Fruit fly (Drosophila melanogaster) whole organism, pupa: ENCODE data around the gene peb.

Source experiments
- CG12605 ChIP-seq: fragments of 200-800 bp; sonication (Bioruptor generic); IDR thresholded peaks from 2 replicates; pipeline ENCODE4 v1.3.6; 2022; ENCODE audit warnings: missing biosample characterization, missing genetic modification characterization
- CG13204 ChIP-seq: fragments of 200-800 bp; sonication (Bioruptor generic); optimal IDR thresholded peaks from 2 replicates; lab custom pipeline; 2018; ENCODE audit warnings: missing biosample characterization, mild to moderate bottlenecking, missing genetic modification characterization, moderate library complexity
- CG32121 ChIP-seq: fragments of 200-800 bp; sonication (Bioruptor generic); IDR thresholded peaks from 2 replicates; pipeline ENCODE4 v1.3.6; 2022; ENCODE audit warnings: missing biosample characterization, missing genetic modification characterization
- CG4496 ChIP-seq: fragments of 200-800 bp; sonication (Bioruptor generic); IDR thresholded peaks from 3 replicates; pipeline ENCODE4 v1.3.6; 2022; ENCODE audit warnings: missing biosample characterization, missing genetic modification characterization
- CG8159 ChIP-seq: fragments of 200-800 bp; sonication (Bioruptor generic); optimal IDR thresholded peaks from 3 replicates; lab custom pipeline; 2018; ENCODE audit warnings: missing biosample characterization, mild to moderate bottlenecking, missing genetic modification characterization, moderate library complexity
- CG8301 ChIP-seq: fragments of 200-800 bp; sonication (Bioruptor generic); optimal IDR thresholded peaks from 2 replicates; lab custom pipeline; 2018; ENCODE audit warnings: missing biosample characterization, mild to moderate bottlenecking, missing genetic modification characterization
- Ets98B ChIP-seq: fragments of 200-800 bp; sonication (Bioruptor generic); IDR thresholded peaks from 2 replicates; pipeline ENCODE4 v1.3.6; 2022; ENCODE audit warnings: missing biosample characterization, missing genetic modification characterization
- Pif1A ChIP-seq: fragments of 200-800 bp; sonication (Bioruptor generic); optimal IDR thresholded peaks from 3 replicates; lab custom pipeline; 2016; ENCODE audit warnings: missing biosample characterization, missing genetic modification characterization
- Pif1B ChIP-seq: fragments of 200-800 bp; sonication (Bioruptor generic); optimal IDR thresholded peaks from 3 replicates; lab custom pipeline; 2016; ENCODE audit warnings: missing biosample characterization, missing genetic modification characterization
- fd96Ca ChIP-seq: fragments of 200-800 bp; sonication (Bioruptor generic); IDR thresholded peaks from 3 replicates; pipeline ENCODE4 v1.3.6; 2022; ENCODE audit warnings: missing biosample characterization, missing genetic modification characterization
- gl ChIP-seq: fragments of 200-800 bp; sonication (Bioruptor generic); optimal IDR thresholded peaks from 2 replicates; lab custom pipeline; 2018; ENCODE audit warnings: missing biosample characterization, mild to moderate bottlenecking, missing genetic modification characterization

dm6 chrX:4647316-4648046 lies 30.1 kb downstream of the peb start, which contains the start of the genes HLH4C and mRpL30:
- TF ChIP-seq CG12605 (GFP tag; lab: Robert Waterston, UW) (no peak), CG8159 (tag; lab: Kevin White, UChicago) (no peak), Ets98B (GFP tag; lab: Robert Waterston, UW) (no peak), Pif1B (GFP tag; lab: Kevin White, UChicago) (no peak), CG32121 (GFP tag; lab: Robert Waterston, UW) (no peak), CG13204 (GFP tag; lab: Kevin White, UChicago) (no peak), fd96Ca (GFP tag; lab: Robert Waterston, UW) (no peak), Pif1A (no peak), CG4496 (GFP tag; lab: Robert Waterston, UW) (no peak), gl (tag; lab: Kevin White, UChicago) (no peak), CG8301 (tag; lab: Kevin White, UChicago) (no peak)
